Fruit fly (Drosophila melanogaster) whole organism, larva: ENCODE data around the gene Muc91C.

Experiments
- noc ChIP-seq: fragments of 200-800 bp; sonication (Bioruptor generic); optimal IDR thresholded peaks from 3 replicates; lab custom pipeline; 2019; ENCODE audit warnings: missing biosample characterization, mild to moderate bottlenecking, missing genetic modification characterization, moderate library complexity

Gene Muc91C

DNA sequence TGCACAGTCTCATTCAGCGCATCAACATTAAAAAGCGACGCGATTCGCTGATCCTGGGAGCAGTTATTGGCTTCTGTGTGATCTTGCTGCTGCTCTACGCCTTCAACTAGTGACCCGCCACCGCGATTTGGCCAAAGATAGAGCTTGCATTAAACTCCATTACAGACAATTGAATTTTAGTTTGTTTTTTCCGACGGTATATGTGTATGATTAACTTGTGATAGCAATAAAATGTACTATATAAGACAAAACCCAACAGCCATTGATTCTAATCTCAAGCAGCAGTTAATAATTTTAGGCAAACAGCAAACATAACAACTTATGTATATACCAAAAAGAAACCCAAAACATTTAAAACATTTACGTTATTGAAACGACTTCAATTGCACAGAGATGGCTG, 27.5 kb downstream of the Muc91C start, which contains the start of gene CG31231:
CG31231 (plus strand) TSS at position 301 of the 400 bp plus-strand sequence.
- no peak for TF ChIP-seq noc (tag; lab: Kevin White, UChicago)

DNA sequence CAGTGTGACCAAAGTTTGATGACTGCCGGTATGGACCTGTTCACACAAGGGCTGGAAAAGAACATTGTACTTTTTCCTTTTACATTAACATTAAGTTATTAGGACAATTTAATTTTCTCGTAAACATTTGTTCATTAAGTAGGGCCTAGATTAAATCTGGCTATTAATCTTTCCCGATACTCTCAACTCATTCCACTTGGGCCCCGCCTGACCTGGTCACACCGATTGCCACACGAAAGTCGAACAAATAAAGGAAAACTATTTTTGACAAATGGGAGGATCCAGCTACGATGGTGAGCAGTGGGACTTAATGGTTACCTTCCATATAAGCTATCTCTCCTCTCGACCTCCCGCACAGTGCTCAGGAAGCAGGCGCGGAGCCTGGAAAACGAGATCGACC, 29.0 kb downstream of the Muc91C start, which contains the start of the genes Cpsf73 and Gos28:
Cpsf73 (minus strand) TSS at position 28 of the 400 bp plus-strand sequence.
Gos28 (plus strand) TSS at position 214 of the 400 bp plus-strand sequence.
- peak; percentile 29 for TF ChIP-seq noc (tag; lab: Kevin White, UChicago)

DNA sequence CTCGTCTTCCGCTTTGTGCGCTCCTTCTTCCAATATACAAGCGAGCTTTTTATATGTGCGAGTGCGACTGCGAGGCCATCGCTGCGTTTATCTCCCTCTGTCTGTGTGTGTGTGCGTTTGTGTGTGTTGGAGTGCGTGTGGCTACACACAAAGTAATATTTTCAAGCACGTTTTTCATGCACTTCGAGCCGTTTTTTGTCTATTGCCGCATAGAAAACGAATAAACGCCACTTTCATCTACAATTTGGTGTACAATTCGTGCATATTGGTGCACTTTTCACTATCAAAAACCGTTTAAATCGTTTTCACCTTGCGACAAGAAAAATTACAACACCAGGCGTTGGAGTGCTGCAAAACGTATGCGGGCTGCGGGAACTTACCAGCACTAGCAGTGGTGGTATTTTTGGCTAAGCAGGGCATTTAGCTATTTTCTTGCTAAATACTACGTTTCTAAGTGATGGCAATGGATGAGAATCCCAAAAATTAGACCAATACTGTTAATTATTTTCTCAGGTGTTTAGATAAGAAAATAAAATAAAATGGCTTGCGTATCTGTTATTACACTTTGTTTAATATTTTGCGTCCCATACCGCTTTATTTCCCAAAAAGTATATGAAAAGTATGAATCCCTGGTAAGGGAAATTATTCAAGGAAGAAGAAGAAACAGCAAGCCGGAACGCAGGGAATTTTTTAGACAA, 33.4 kb downstream of the Muc91C start, which contains the start of the genes CG31224 and CstF64:
CG31224 (minus strand) TSS at position 365 of the 698 bp plus-strand sequence.
CstF64 (plus strand) TSS at position 674 of the 698 bp plus-strand sequence.
- TF ChIP-seq noc (tag; lab: Kevin White, UChicago), result peak; percentile 74

DNA sequence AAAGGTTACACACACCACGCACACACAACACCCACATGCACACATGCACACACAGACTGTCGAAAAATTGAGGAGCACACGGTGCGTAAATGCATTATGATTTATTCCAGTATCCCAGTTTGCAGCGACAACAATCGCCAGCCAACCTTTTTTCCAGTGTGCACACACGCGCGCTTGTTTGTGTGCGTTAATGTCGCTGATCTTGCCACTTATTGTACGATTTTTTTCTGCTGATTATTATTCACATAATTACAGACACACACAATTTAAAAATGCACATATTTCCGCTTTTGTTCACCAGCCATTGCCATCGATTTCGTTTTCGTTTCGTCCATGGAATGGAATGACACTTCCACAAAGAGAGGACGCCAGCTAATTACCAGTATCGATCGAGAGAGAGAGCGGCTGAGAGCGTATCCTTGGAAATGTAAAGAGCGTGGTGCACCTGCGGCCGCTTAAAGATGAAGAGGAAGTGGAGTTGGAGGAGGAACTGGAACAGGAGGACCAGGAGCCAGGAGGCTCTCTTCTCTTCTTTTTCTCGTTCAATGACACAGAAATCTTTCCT, 34.1 kb downstream of the Muc91C start:
- TF ChIP-seq noc (tag; lab: Kevin White, UChicago), result no peak

DNA sequence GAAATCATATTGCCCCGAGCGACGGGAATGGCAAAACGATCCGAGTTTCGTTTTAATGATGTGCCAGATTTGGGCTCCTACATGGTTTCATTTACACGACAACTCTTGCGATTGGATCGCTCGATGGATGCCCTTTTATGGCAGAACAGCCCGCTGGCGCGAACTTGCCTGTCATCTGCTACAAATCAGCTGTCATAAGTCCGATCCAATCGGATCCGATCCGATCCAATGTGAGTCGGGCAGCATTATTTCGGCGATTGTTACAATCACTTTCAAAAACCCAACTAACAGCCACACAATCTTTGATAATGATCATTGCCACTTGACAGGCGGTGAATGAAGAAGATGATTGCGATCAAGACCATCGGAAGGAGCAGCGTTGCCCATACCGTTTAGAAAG, 48.9 kb downstream of the Muc91C start:
- no peak for TF ChIP-seq noc (tag; lab: Kevin White, UChicago)

DNA sequence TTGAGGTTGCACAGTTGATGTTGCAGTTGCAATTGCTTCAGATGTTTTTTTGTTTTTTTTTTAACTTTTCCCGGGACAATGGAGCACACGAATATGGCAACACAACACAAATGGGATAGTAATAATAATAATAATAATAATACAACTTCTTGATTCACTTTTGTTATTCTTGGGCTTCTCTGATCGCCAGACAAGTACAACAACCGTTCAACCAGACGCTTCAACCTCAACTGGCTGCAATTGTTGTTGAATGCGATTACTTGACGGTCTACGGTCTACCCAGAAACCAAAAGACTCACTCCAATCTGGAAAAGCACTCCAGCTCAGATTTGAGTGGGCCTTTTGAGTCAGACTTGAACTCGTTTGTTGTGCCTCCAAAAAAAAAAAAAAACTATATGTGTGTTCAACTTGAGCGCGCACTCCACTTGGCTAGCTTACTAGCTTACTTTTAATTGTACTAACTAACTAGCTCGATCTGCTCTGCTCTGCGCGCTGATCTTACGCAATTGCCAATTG, 51.2 kb downstream of the Muc91C start, which contains the start of gene CG14301:
CG14301 (minus strand) TSS at position 216 of the 516 bp plus-strand sequence.
- TF ChIP-seq noc (tag; lab: Kevin White, UChicago), result no peak

DNA sequence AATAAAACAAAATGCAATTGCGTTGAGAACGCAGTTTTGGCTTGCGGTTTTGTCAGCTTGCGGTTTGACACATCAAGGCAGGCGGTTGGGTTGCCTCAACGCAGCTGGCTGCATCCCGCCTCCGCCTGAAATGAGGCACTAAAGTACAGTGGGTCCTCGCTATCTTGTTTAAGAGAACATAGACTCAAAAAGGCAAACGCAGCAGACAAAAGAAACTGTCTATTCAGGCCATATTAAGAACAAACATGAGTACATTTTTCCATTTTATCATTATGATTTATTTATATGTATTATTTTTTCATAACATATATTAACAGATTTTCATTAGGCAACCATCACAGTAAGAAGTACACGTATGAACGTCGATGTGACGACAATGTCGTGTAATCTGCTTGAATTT, 52.9 kb downstream of the Muc91C start:
- no peak for TF ChIP-seq noc (tag; lab: Kevin White, UChicago)
